Fruit fly (Drosophila melanogaster): ENCODE measurements around the gene Obp18a.

Gene Obp18a

dm6 chrX:19172955-19173354, 37.3 kb upstream of the Obp18a start:
- TF ChIP-seq CG14655 (GFP tag; optimal IDR thresholded peaks at IDR 0.05), result peak; percentile 70
- peak; percentile 77 for TF ChIP-seq fd96Ca (GFP tag; IDR thresholded peaks at IDR 0.05)
- peak; percentile 37 for TF ChIP-seq Pif1B (GFP tag; optimal IDR thresholded peaks at IDR 0.05)
- TF ChIP-seq rn (GFP tag; IDR thresholded peaks at IDR 0.05), result peak; percentile 36; the same call in 1 of the 2 replicates
- peak; percentile 36 for TF ChIP-seq gl (tag; optimal IDR thresholded peaks at IDR 0.05)
- peak; percentile 41 for TF ChIP-seq Ets98B (GFP tag; IDR thresholded peaks at IDR 0.05)
- no peak for TF ChIP-seq EcR (GFP tag; optimal IDR thresholded peaks at IDR 0.05)
- TF ChIP-seq CG32121 (GFP tag; IDR thresholded peaks at IDR 0.05), result peak; percentile 23; the same call in 1 of the 2 replicates
- TF ChIP-seq CG9948 (tag; optimal IDR thresholded peaks at IDR 0.05), result peak; percentile 58
- TF ChIP-seq CG4496 (GFP tag; IDR thresholded peaks at IDR 0.05), result peak; percentile 66
- TF ChIP-seq CG8159 (tag; optimal IDR thresholded peaks at IDR 0.05), result peak; percentile 67
- no peak for TF ChIP-seq Snoo (tag; optimal IDR thresholded peaks at IDR 0.05)
- peak; percentile 51 for TF ChIP-seq Pif1A (GFP tag; optimal IDR thresholded peaks at IDR 0.05)
- TF ChIP-seq CG8301 (tag; optimal IDR thresholded peaks at IDR 0.05), result peak; percentile 38
- no peak for TF ChIP-seq D1 (tag; optimal IDR thresholded peaks at IDR 0.05)
- TF ChIP-seq CG15710 (tag; optimal IDR thresholded peaks at IDR 0.05), result peak; percentile 50
- peak; percentile 71 for TF ChIP-seq CG17806 (tag; optimal IDR thresholded peaks at IDR 0.05)
- TF ChIP-seq CG10348 (GFP tag; IDR thresholded peaks at IDR 0.05), result no peak
- peak; percentile 61 for TF ChIP-seq CG34367 (tag; optimal IDR thresholded peaks at IDR 0.05)
- peak; percentile 33; the same call in 1 of the 2 replicates for TF ChIP-seq CG12605 (GFP tag; IDR thresholded peaks at IDR 0.05)
- no peak for TF ChIP-seq CG13204 (GFP tag; optimal IDR thresholded peaks at IDR 0.05)

DNA sequence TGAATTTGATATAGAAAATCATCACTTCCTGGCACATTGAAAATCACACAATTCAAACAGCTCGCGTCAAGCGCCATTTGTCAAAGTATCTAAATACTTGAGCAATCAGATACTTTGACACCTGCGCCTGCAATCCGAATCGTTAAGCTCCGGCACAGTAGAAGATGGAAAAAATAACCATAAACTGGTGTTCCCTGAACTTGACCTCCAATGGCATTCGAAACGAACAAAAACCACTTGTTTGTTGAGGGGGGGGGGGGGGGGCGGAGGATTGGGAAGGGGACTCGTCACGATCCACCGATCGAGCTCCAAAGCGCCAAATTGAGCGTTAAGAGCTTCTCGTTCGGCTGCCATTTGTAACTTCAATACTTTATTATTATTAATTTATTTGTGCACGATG, 36.3 kb upstream of the Obp18a start:
- no peak for TF ChIP-seq CG17806 (tag; optimal IDR thresholded peaks at IDR 0.05)
- TF ChIP-seq EcR (GFP tag; optimal IDR thresholded peaks at IDR 0.05), result peak; percentile 5
- no peak for TF ChIP-seq Pif1A (GFP tag; optimal IDR thresholded peaks at IDR 0.05)
- TF ChIP-seq Pif1B (GFP tag; optimal IDR thresholded peaks at IDR 0.05), result no peak
- no peak for TF ChIP-seq D1 (tag; optimal IDR thresholded peaks at IDR 0.05)
- TF ChIP-seq rn (GFP tag; IDR thresholded peaks at IDR 0.05), result no peak
- no peak for TF ChIP-seq CG34367 (tag; optimal IDR thresholded peaks at IDR 0.05)
- TF ChIP-seq fd96Ca (GFP tag; IDR thresholded peaks at IDR 0.05), result no peak

DNA sequence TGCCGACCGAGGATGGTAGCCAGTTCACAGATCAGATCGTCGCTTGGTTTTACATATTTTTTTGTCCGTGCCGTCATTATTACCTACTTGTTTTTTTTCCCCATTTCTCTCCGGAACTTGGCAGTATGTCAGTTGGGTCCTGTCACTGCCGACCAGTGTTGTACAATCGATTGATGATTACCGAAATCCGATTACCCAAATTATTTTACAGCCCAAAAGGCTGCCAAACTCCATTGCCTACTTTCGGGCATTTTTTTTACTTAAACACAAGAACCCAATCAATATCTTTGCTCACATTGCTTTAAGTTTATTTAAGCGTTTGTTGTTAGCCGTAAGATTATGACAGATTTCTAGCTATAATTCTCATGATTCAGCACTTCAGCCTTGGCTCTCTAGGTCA, 35.1 kb upstream of the Obp18a start, which contains the start of gene Inx5:
Gene Inx5, minus strand, starts transcription at position 93 of the 400 bp plus-strand sequence.
- TF ChIP-seq Pif1B (GFP tag; optimal IDR thresholded peaks at IDR 0.05) (no peak), CG9948 (tag; optimal IDR thresholded peaks at IDR 0.05) (no peak), EcR (GFP tag; optimal IDR thresholded peaks at IDR 0.05) (no peak), CG8159 (tag; optimal IDR thresholded peaks at IDR 0.05) (no peak), CG10348 (GFP tag; IDR thresholded peaks at IDR 0.05) (no peak), CG32121 (GFP tag; IDR thresholded peaks at IDR 0.05) (no peak), D1 (tag; optimal IDR thresholded peaks at IDR 0.05) (no peak), CG15710 (tag; optimal IDR thresholded peaks at IDR 0.05) (no peak), CG8301 (tag; optimal IDR thresholded peaks at IDR 0.05) (no peak), CG14655 (GFP tag; optimal IDR thresholded peaks at IDR 0.05) (no peak), CG4496 (GFP tag; IDR thresholded peaks at IDR 0.05) (no peak), CG34367 (tag; optimal IDR thresholded peaks at IDR 0.05) (no peak), fd96Ca (GFP tag; IDR thresholded peaks at IDR 0.05) (no peak), gl (tag; optimal IDR thresholded peaks at IDR 0.05) (no peak), rn (GFP tag; IDR thresholded peaks at IDR 0.05) (no peak), Pif1A (GFP tag; optimal IDR thresholded peaks at IDR 0.05) (no peak)

dm6 chrX:19167586-19168403, 32.1 kb upstream of the Obp18a start:
- TF ChIP-seq fd96Ca (GFP tag; IDR thresholded peaks at IDR 0.05), result 0 out of 3 replicates have a peak, but pooled peaks have one; percentile 6
- no peak for TF ChIP-seq Pif1A (GFP tag; optimal IDR thresholded peaks at IDR 0.05)
- TF ChIP-seq CG13204 (GFP tag; optimal IDR thresholded peaks at IDR 0.05), result peak; percentile 35
- TF ChIP-seq EcR (GFP tag; optimal IDR thresholded peaks at IDR 0.05), result peak; percentile 46

- no peak for TF ChIP-seq CG34367 (tag; optimal IDR thresholded peaks at IDR 0.05)
- TF ChIP-seq CG13204 (GFP tag; optimal IDR thresholded peaks at IDR 0.05), result no peak
- no peak for TF ChIP-seq EcR (GFP tag; optimal IDR thresholded peaks at IDR 0.05)
- TF ChIP-seq Pif1A (GFP tag; optimal IDR thresholded peaks at IDR 0.05), result no peak
- no peak for TF ChIP-seq CG9948 (tag; optimal IDR thresholded peaks at IDR 0.05)
- no peak for TF ChIP-seq CG4496 (GFP tag; IDR thresholded peaks at IDR 0.05)
- TF ChIP-seq fd96Ca (GFP tag; IDR thresholded peaks at IDR 0.05), result no peak
- no peak for TF ChIP-seq Pif1B (GFP tag; optimal IDR thresholded peaks at IDR 0.05)
- TF ChIP-seq CG10348 (GFP tag; IDR thresholded peaks at IDR 0.05), result no peak
- no peak for TF ChIP-seq D1 (tag; optimal IDR thresholded peaks at IDR 0.05)
- TF ChIP-seq Snoo (tag; optimal IDR thresholded peaks at IDR 0.05), result no peak
- no peak for TF ChIP-seq CG8301 (tag; optimal IDR thresholded peaks at IDR 0.05)
- TF ChIP-seq Ets98B (GFP tag; IDR thresholded peaks at IDR 0.05), result no peak
- TF ChIP-seq CG32121 (GFP tag; IDR thresholded peaks at IDR 0.05), result no peak
- no peak for TF ChIP-seq CG14655 (GFP tag; optimal IDR thresholded peaks at IDR 0.05)
- no peak for TF ChIP-seq gl (tag; optimal IDR thresholded peaks at IDR 0.05)
- no peak for TF ChIP-seq CG12605 (GFP tag; IDR thresholded peaks at IDR 0.05)
- TF ChIP-seq CG8159 (tag; optimal IDR thresholded peaks at IDR 0.05), result no peak
- no peak for TF ChIP-seq CG17806 (tag; optimal IDR thresholded peaks at IDR 0.05)
Measured at dm6 chrX:19167032-19167568, 31.4 kb upstream of the Obp18a start, which contains the start of gene RhoGAP18B. TSS of gene RhoGAP18B (minus strand) at chrX:19167082.
